Worm (Caenorhabditis elegans) whole organism, L1 larva: ENCODE results near the gene B0238.12.
A peak's percentile ranks its signal among the peaks of the same experiment; 100 is the strongest.

Source experiments
- C04F5.9 ChIP-seq: sonication (generic microtip); optimal IDR thresholded peaks from 2 replicates; lab custom pipeline; 2016; ENCODE audit warnings: missing genetic modification characterization, missing compliant biosample characterization
- C16A3.4 ChIP-seq: fragments of 150-350 bp; optimal IDR thresholded peaks from 2 replicates; lab custom pipeline; 2014; ENCODE audit warnings: missing biosample characterization, missing genetic modification characterization
- C34B4.2 ChIP-seq: sonication (generic microtip); optimal IDR thresholded peaks from 2 replicates; lab custom pipeline; 2017; ENCODE audit warnings: mild to moderate bottlenecking, missing genetic modification characterization, missing compliant biosample characterization
- F16B12.6 ChIP-seq: fragments of 150-350 bp; optimal IDR thresholded peaks from 2 replicates; lab custom pipeline; 2014; ENCODE audit warnings: missing biosample characterization, missing genetic modification characterization
- Y116A8C.19 ChIP-seq: sonication (generic microtip); optimal IDR thresholded peaks from 2 replicates; lab custom pipeline; 2016; ENCODE audit warnings: missing compliant biosample characterization, missing genetic modification characterization, borderline replicate concordance
- aly-2 ChIP-seq: fragments of 150-350 bp; optimal IDR thresholded peaks from 2 replicates; lab custom pipeline; 2014; ENCODE audit warnings: missing biosample characterization, missing genetic modification characterization
- blmp-1 ChIP-seq: fragments of 150-350 bp; optimal IDR thresholded peaks from 2 replicates; lab custom pipeline; 2014; ENCODE audit warnings: missing biosample characterization, missing genetic modification characterization
- ceh-63 ChIP-seq: fragments of 200-800 bp; sonication (Bioruptor generic); optimal IDR thresholded peaks from 2 replicates; lab custom pipeline; 2018; ENCODE audit warnings: mild to moderate bottlenecking, missing genetic modification characterization, missing compliant biosample characterization
- ceh-82 ChIP-seq, 3 experiments: fragments of 150-350 bp in 1 of 3; sonication (generic microtip) in 2 of 3; optimal IDR thresholded peaks; 2 replicates each; lab custom pipeline; 2014 to 2017; ENCODE audit warnings: missing biosample characterization in 3 of 3, missing genetic modification characterization in 3 of 3
- ceh-88 ChIP-seq: fragments of 200-800 bp; sonication (Bioruptor generic); IDR thresholded peaks from 2 replicates; pipeline ENCODE4 v1.3.6; 2022; ENCODE audit warnings: missing genetic modification characterization, missing compliant biosample characterization
- ceh-90 ChIP-seq: sonication (generic microtip); optimal IDR thresholded peaks from 2 replicates; lab custom pipeline; 2016; ENCODE audit warnings: missing genetic modification characterization, missing compliant biosample characterization
- ces-1 ChIP-seq: fragments of 150-350 bp; optimal IDR thresholded peaks from 2 replicates; lab custom pipeline; 2014; ENCODE audit warnings: missing biosample characterization, missing genetic modification reagents, missing genetic modification characterization
- dpl-1 ChIP-seq, 3 experiments: fragments of 150-350 bp in 2 of 3; sonication (generic microtip) in 1 of 3; optimal IDR thresholded peaks; 2 replicates each; lab custom pipeline; 2014 to 2017; ENCODE audit warnings: missing biosample characterization in 3 of 3, missing genetic modification characterization in 3 of 3, missing genetic modification reagents in 3 of 3
- dsc-1 ChIP-seq: sonication (generic microtip); optimal IDR thresholded peaks from 2 replicates; lab custom pipeline; 2016; ENCODE audit warnings: mild to moderate bottlenecking, missing genetic modification characterization, missing compliant biosample characterization
- efl-1 ChIP-seq, 4 experiments: fragments of 150-350 bp; optimal IDR thresholded peaks in 3 of 4; peaks in 1 of 4; 1 replicate in 1 of 4; 2 replicates in 3 of 4; lab custom pipeline; 2014; ENCODE audit warnings: missing biosample characterization in 2 of 4, missing genetic modification characterization in 2 of 4, missing genetic modification reagents in 2 of 4
- efl-3 ChIP-seq: fragments of 200-800 bp; sonication (Bioruptor generic); optimal IDR thresholded peaks from 2 replicates; lab custom pipeline; 2018; ENCODE audit warnings: mild to moderate bottlenecking, missing genetic modification characterization, missing compliant biosample characterization
- elt-3 ChIP-seq, 6 experiments: fragments of 150-350 bp in 1 of 6; sonication (generic microtip); optimal IDR thresholded peaks; 2 replicates each; lab custom pipeline; 2017 to 2018; ENCODE audit warnings: missing biosample characterization in 6 of 6, missing genetic modification characterization in 6 of 6, inconsistent platforms in 1 of 6
- fkh-10 ChIP-seq: sonication (generic microtip); optimal IDR thresholded peaks from 2 replicates; lab custom pipeline; 2017; ENCODE audit warnings: missing biosample characterization, missing genetic modification reagents, missing genetic modification characterization
- fkh-8 ChIP-seq: sonication (generic microtip); optimal IDR thresholded peaks from 2 replicates; lab custom pipeline; 2016; ENCODE audit warnings: mild to moderate bottlenecking, missing genetic modification characterization, missing compliant biosample characterization
- fos-1 ChIP-seq: fragments of 150-350 bp; optimal IDR thresholded peaks from 2 replicates; lab custom pipeline; 2014; ENCODE audit warnings: missing biosample characterization, missing genetic modification characterization
- grh-1 ChIP-seq: fragments of 200-800 bp; sonication (Bioruptor generic); IDR thresholded peaks from 2 replicates; pipeline ENCODE4 v1.3.6; 2022; ENCODE audit warnings: missing genetic modification reagents, missing genetic modification characterization, missing compliant biosample characterization
- hlh-4 ChIP-seq: sonication (generic microtip); optimal IDR thresholded peaks from 2 replicates; lab custom pipeline; 2016; ENCODE audit warnings: mild to moderate bottlenecking, missing genetic modification characterization, missing compliant biosample characterization
- hpl-2 ChIP-seq: fragments of 150-350 bp; optimal IDR thresholded peaks from 2 replicates; lab custom pipeline; 2014; ENCODE audit warnings: missing biosample characterization, missing genetic modification reagents, missing genetic modification characterization
- isw-1 ChIP-seq: fragments of 200-800 bp; sonication (Bioruptor generic); IDR thresholded peaks from 2 replicates; pipeline ENCODE4 v1.3.6; 2022; ENCODE audit warnings: missing genetic modification characterization, missing compliant biosample characterization
- lin-14 ChIP-seq: fragments of 200-800 bp; sonication (Bioruptor generic); optimal IDR thresholded peaks from 2 replicates; lab custom pipeline; 2018; ENCODE audit warnings: mild to moderate bottlenecking, missing genetic modification characterization, moderate library complexity, missing compliant biosample characterization
- lin-15B ChIP-seq: fragments of 150-350 bp; sonication (generic microtip); optimal IDR thresholded peaks from 3 replicates; lab custom pipeline; 2014; ENCODE audit warnings: missing biosample characterization, missing genetic modification characterization
- lin-35 ChIP-seq, 2 experiments: fragments of 150-350 bp; optimal IDR thresholded peaks; 2 replicates each; lab custom pipeline; 2014; ENCODE audit warnings: missing biosample characterization in 2 of 2, missing genetic modification characterization in 2 of 2, missing genetic modification reagents in 2 of 2
- lir-3 ChIP-seq: sonication (generic microtip); optimal IDR thresholded peaks from 2 replicates; lab custom pipeline; 2016; ENCODE audit warnings: mild to moderate bottlenecking, missing genetic modification characterization, moderate library complexity, missing compliant biosample characterization; ENCODE audit not compliant: poor library complexity
- mab-9 ChIP-seq: fragments of 200-800 bp; sonication (Bioruptor generic); IDR thresholded peaks from 2 replicates; pipeline ENCODE4 v1.3.6; 2022; ENCODE audit warnings: missing genetic modification reagents, missing genetic modification characterization, missing compliant biosample characterization
- mdl-1 ChIP-seq, 2 experiments: fragments of 150-350 bp; optimal IDR thresholded peaks; 2 replicates each; lab custom pipeline; 2014 to 2017; ENCODE audit warnings: missing biosample characterization in 2 of 2, missing genetic modification characterization in 2 of 2, inconsistent platforms in 1 of 2
- mef-2 ChIP-seq: fragments of 150-350 bp; optimal IDR thresholded peaks from 2 replicates; lab custom pipeline; 2014; ENCODE audit warnings: missing biosample characterization, missing genetic modification characterization
- nhr-11 ChIP-seq: fragments of 150-350 bp; optimal IDR thresholded peaks from 2 replicates; lab custom pipeline; 2014; ENCODE audit warnings: missing biosample characterization, missing genetic modification characterization
- nhr-20 ChIP-seq: sonication (generic microtip); optimal IDR thresholded peaks from 2 replicates; lab custom pipeline; 2016; ENCODE audit warnings: mild to moderate bottlenecking, missing genetic modification characterization, missing compliant biosample characterization
- nhr-237 ChIP-seq: fragments of 150-350 bp; optimal IDR thresholded peaks from 2 replicates; lab custom pipeline; 2014; ENCODE audit warnings: missing biosample characterization, missing genetic modification characterization
- nhr-28 ChIP-seq: fragments of 150-350 bp; optimal IDR thresholded peaks from 2 replicates; lab custom pipeline; 2014; ENCODE audit warnings: missing biosample characterization, missing genetic modification characterization
- nhr-47 ChIP-seq: sonication (generic microtip); optimal IDR thresholded peaks from 2 replicates; lab custom pipeline; 2016; ENCODE audit warnings: mild to moderate bottlenecking, missing genetic modification characterization, moderate library complexity, missing compliant biosample characterization
- nhr-71 ChIP-seq: sonication (generic microtip); optimal IDR thresholded peaks from 2 replicates; lab custom pipeline; 2016; ENCODE audit warnings: mild to moderate bottlenecking, missing genetic modification characterization, moderate library complexity, missing compliant biosample characterization
- nhr-84 ChIP-seq: sonication (generic microtip); optimal IDR thresholded peaks from 2 replicates; lab custom pipeline; 2017; ENCODE audit warnings: missing biosample characterization, missing genetic modification characterization
- nhr-85 ChIP-seq: sonication (generic microtip); peaks from one replicate; lab custom pipeline; 2016; ENCODE audit warnings: missing genetic modification characterization, inconsistent platforms, missing compliant biosample characterization
- nhr-90 ChIP-seq: sonication (generic microtip); optimal IDR thresholded peaks from 2 replicates; lab custom pipeline; 2016; ENCODE audit warnings: mild to moderate bottlenecking, missing genetic modification characterization, missing compliant biosample characterization; ENCODE audit not compliant: poor library complexity
- pag-3 ChIP-seq: sonication (generic microtip); optimal IDR thresholded peaks from 2 replicates; lab custom pipeline; 2017; ENCODE audit warnings: missing genetic modification characterization, mild to moderate bottlenecking, missing compliant biosample characterization, antibody characterized with exemption, borderline replicate concordance; ENCODE audit not compliant: insufficient read depth
- pax-3 ChIP-seq: fragments of 200-800 bp; sonication (Bioruptor generic); optimal IDR thresholded peaks from 2 replicates; lab custom pipeline; 2018; ENCODE audit warnings: mild to moderate bottlenecking, missing genetic modification characterization, moderate library complexity, missing compliant biosample characterization
- skn-1 ChIP-seq: fragments of 150-350 bp; optimal IDR thresholded peaks from 2 replicates; lab custom pipeline; 2014; ENCODE audit warnings: missing biosample characterization, missing genetic modification characterization
- snu-23 ChIP-seq: sonication (generic microtip); optimal IDR thresholded peaks from 2 replicates; lab custom pipeline; 2016; ENCODE audit warnings: missing genetic modification characterization, missing compliant biosample characterization
- sup-37 ChIP-seq: fragments of 200-800 bp; sonication (Bioruptor generic); optimal IDR thresholded peaks from 2 replicates; lab custom pipeline; 2018; ENCODE audit warnings: mild to moderate bottlenecking, missing genetic modification characterization, missing compliant biosample characterization
- tbx-2 ChIP-seq: sonication (generic microtip); optimal IDR thresholded peaks from 2 replicates; lab custom pipeline; 2016; ENCODE audit warnings: missing genetic modification characterization, missing compliant biosample characterization
- unc-130 ChIP-seq: fragments of 150-350 bp; optimal IDR thresholded peaks from 2 replicates; lab custom pipeline; 2017; ENCODE audit warnings: missing biosample characterization, missing genetic modification characterization, inconsistent platforms
- unc-30 ChIP-seq: sonication (generic microtip); optimal IDR thresholded peaks from 2 replicates; lab custom pipeline; 2017; ENCODE audit warnings: missing biosample characterization, missing genetic modification characterization
- unc-86 ChIP-seq: sonication (generic microtip); optimal IDR thresholded peaks from 2 replicates; lab custom pipeline; 2016; ENCODE audit warnings: missing genetic modification characterization, missing compliant biosample characterization
- vab-15 ChIP-seq: sonication (generic microtip); optimal IDR thresholded peaks from 2 replicates; lab custom pipeline; 2017; ENCODE audit warnings: missing genotype, mild to moderate bottlenecking, missing genetic modification characterization, missing compliant biosample characterization
- zag-1 ChIP-seq: fragments of 150-350 bp; optimal IDR thresholded peaks from 2 replicates; lab custom pipeline; 2014; ENCODE audit warnings: missing biosample characterization, missing genetic modification characterization
- ztf-11 ChIP-seq, 2 experiments: sonication (generic microtip); optimal IDR thresholded peaks; 2 replicates each; lab custom pipeline; 2016 to 2017; ENCODE audit warnings: missing genetic modification characterization in 2 of 2, missing biosample characterization in 1 of 2, missing compliant biosample characterization in 1 of 2

B0238.12 gene

DNA sequence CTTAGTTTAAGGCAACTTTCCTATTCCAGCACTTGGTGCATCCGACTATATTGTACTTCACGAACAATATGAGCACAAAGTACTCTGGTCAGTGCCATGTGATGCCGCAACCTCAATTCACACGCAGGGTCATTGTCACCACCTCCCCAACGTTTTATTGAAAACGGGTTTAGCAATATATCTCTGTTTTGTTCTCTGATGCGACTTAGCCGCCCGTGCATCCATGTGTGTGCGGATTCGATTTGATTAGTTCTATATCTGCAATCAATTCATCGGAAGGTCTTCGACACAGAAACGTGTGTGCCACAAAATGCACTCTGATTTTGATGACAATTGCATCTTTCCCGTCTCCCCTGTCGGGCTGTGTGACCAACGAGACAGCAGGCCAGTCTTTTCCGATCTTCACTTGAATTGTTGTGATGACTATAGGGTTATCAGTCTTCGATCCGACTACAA lies 7.0 kb downstream of the B0238.12 start:
- TF ChIP-seq F16B12.6 (no peak), ceh-63 (no peak), nhr-237 (tag; lab: Kevin White, UChicago) (no peak), hpl-2 (GFP tag; lab: Kevin White, UChicago) (no peak), nhr-28 (tag; lab: Kevin White, UChicago) (no peak), ces-1 (no peak), zag-1 (no peak), fkh-8 (tag; lab: Kevin White, UChicago) (no peak), nhr-11 (tag; lab: Kevin White, UChicago) (peak; percentile 17), pax-3 (tag; lab: Kevin White, UChicago) (no peak), lin-15B (no peak), dsc-1 (tag; lab: Kevin White, UChicago) (peak; percentile 8), lir-3 (tag; lab: Kevin White, UChicago) (peak; percentile 9), nhr-85 (peak; percentile 95), nhr-47 (tag; lab: Kevin White, UChicago) (peak; percentile 50), lin-35 (GFP tag; optimal IDR thresholded peaks at IDR 0.05; lab: Kevin White, UChicago) (peak in 1 of 2 experiments; percentile 40), nhr-71 (tag; lab: Kevin White, UChicago) (peak; percentile 81), nhr-90 (tag; lab: Kevin White, UChicago) (peak; percentile 45), tbx-2 (tag; lab: Kevin White, UChicago) (peak; percentile 20), unc-130 (tag; lab: Kevin White, UChicago) (peak; percentile 72), nhr-84 (tag; lab: Kevin White, UChicago) (no peak), unc-30 (tag; lab: Kevin White, UChicago) (no peak), mdl-1 (tag; optimal IDR thresholded peaks at IDR 0.05; lab: Kevin White, UChicago) (peak in 1 of 2 experiments; percentile 44), ceh-82 (tag; optimal IDR thresholded peaks at IDR 0.05; lab: Kevin White, UChicago) (peak in 1 of 3 experiments; percentile 20), mab-9 (GFP tag; lab: Robert Waterston, UW) (no peak), sup-37 (GFP tag; lab: Kevin White, UChicago) (no peak), snu-23 (GFP tag; lab: Kevin White, UChicago) (peak; percentile 74), lin-14 (GFP tag; lab: Kevin White, UChicago) (peak; percentile 82), C16A3.4 (tag; lab: Kevin White, UChicago) (peak; percentile 43), Y116A8C.19 (no peak), aly-2 (tag; lab: Kevin White, UChicago) (no peak), grh-1 (GFP tag; lab: Robert Waterston, UW) (peak; percentile 84), blmp-1 (tag; lab: Kevin White, UChicago) (peak; percentile 9), ceh-88 (GFP tag; lab: Robert Waterston, UW) (no peak), C34B4.2 (tag; lab: Kevin White, UChicago) (no peak), hlh-4 (tag; lab: Kevin White, UChicago) (no peak), efl-1 (optimal IDR thresholded peaks at IDR 0.05; lab: Kevin White, UChicago) (peak in 1 of 2 experiments; percentile 7), efl-1 (GFP tag; optimal IDR thresholded peaks at IDR 0.05 in 1 of 2; lab: Kevin White, UChicago) (peak in 1 of 2 experiments; percentile 91), isw-1 (no peak), fos-1 (tag; lab: Kevin White, UChicago) (no peak), elt-3 (tag; optimal IDR thresholded peaks at IDR 0.05; lab: Kevin White, UChicago) (peak in 5 of 6 experiments; percentile 42 to 71 (median 64)), ztf-11 (tag; optimal IDR thresholded peaks at IDR 0.05; lab: Kevin White, UChicago) (no peak), mef-2 (tag; lab: Kevin White, UChicago) (no peak), C04F5.9 (no peak), pag-3 (tag; lab: Kevin White, UChicago) (no peak), unc-86 (no peak), fkh-10 (GFP tag; lab: Kevin White, UChicago) (peak; percentile 12), nhr-20 (tag; lab: Kevin White, UChicago) (peak; percentile 96), vab-15 (no peak), ceh-90 (tag; lab: Kevin White, UChicago) (no peak), dpl-1 (GFP tag; optimal IDR thresholded peaks at IDR 0.05; lab: Kevin White, UChicago) (no peak), skn-1 (tag; lab: Kevin White, UChicago) (peak; percentile 18), efl-3 (GFP tag; lab: Kevin White, UChicago) (no peak)
